Worm (Caenorhabditis elegans): Measurements from ENCODE around the gene srt-23.

DNA sequence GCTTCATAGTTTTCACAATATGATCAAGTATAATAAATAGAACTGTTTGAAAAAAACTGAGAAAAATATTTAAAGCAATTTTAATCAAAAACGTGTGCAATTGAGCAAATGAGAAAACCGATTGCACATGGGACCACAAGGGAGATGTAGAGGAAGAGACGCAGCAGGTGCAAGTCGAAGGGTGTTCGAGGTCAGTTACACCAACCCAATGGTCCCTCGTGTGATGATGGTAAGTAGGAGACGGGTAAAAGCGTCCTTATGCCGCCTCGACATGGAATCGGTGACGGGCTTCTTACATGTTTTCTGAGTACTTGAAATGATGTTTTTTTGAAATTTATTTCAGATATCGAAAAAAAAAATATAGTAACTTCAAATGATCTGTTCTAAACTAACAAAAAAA, 28.4 kb upstream of the srt-23 start, which contains the start of gene Y55F3C.9:
- TF ChIP-seq tra-4 (tag; optimal IDR thresholded peaks at IDR 0.05) = no peak
- TF ChIP-seq ceh-13 (GFP tag; optimal IDR thresholded peaks at IDR 0.05) = no peak
- TF ChIP-seq B0310.2 (tag; optimal IDR thresholded peaks at IDR 0.05) = no peak
- no peak for TF ChIP-seq ama-1 (optimal IDR thresholded peaks at IDR 0.05)
- TF ChIP-seq hnd-1 (tag; optimal IDR thresholded peaks at IDR 0.05) = no peak
- no peak for TF ChIP-seq flt-1 (GFP tag; IDR thresholded peaks at IDR 0.05)
- no peak for TF ChIP-seq tbx-11 (GFP tag; IDR thresholded peaks at IDR 0.05)
- no peak for TF ChIP-seq aly-1 (tag; optimal IDR thresholded peaks at IDR 0.05)
- no peak for TF ChIP-seq scrt-1 (GFP tag; IDR thresholded peaks at IDR 0.05)
- TF ChIP-seq ets-7 (tag; optimal IDR thresholded peaks at IDR 0.05) = no peak
- no peak for TF ChIP-seq hmbx-1 (tag; optimal IDR thresholded peaks at IDR 0.05)

Data from whole organism, early embryonic.